Worm (Caenorhabditis elegans): ENCODE results near the gene pnp-1.
A peak's percentile ranks its signal among the peaks of the same experiment; 100 is the strongest.

The pnp-1 gene

ce11 chrIV:262460-262859 is 35.6 kb downstream of the pnp-1 start:
- TF ChIP-seq nhr-76 (tag; optimal IDR thresholded peaks at IDR 0.05): no peak
- TF ChIP-seq nhr-42 (GFP tag; IDR thresholded peaks at IDR 0.05): no peak
- no peak for TF ChIP-seq nhr-111 (GFP tag; optimal IDR thresholded peaks at IDR 0.05)
- no peak for TF ChIP-seq nhr-25 (tag; optimal IDR thresholded peaks at IDR 0.05; ENCODE audit: borderline replicate concordance, insufficient read depth)
- no peak for TF ChIP-seq D1046.2 (GFP tag; IDR thresholded peaks at IDR 0.05)
- TF ChIP-seq dve-1 (tag; optimal IDR thresholded peaks at IDR 0.05; ENCODE audit: insufficient read depth): no peak
- no peak for TF ChIP-seq lsy-2 (tag; optimal IDR thresholded peaks at IDR 0.05)
- TF ChIP-seq hif-1 (tag; optimal IDR thresholded peaks at IDR 0.05): no peak
- no peak for TF ChIP-seq daf-8 (GFP tag; IDR thresholded peaks at IDR 0.05)
- TF ChIP-seq cey-2 (tag; optimal IDR thresholded peaks at IDR 0.05; ENCODE audit: borderline replicate concordance, insufficient read depth): no peak
- no peak for TF ChIP-seq zfp-2 (tag; optimal IDR thresholded peaks at IDR 0.05)
- no peak for TF ChIP-seq ZK337.2 (GFP tag; IDR thresholded peaks at IDR 0.05)
- TF ChIP-seq hlh-11 (tag; optimal IDR thresholded peaks at IDR 0.05): no peak
- no peak for TF ChIP-seq dmd-6 (GFP tag; IDR thresholded peaks at IDR 0.05)
- TF ChIP-seq dpl-1 (GFP tag; optimal IDR thresholded peaks at IDR 0.05): no peak
- no peak for TF ChIP-seq zag-1 (tag; optimal IDR thresholded peaks at IDR 0.05)
- TF ChIP-seq fkh-10 (GFP tag; optimal IDR thresholded peaks at IDR 0.05): no peak

ce11 chrIV:261607-262006 is 36.5 kb downstream of the pnp-1 start, which contains the start of gene pqbp-1.1:
TSS of gene pqbp-1.1 (minus strand) at chrIV:261683.
- peak in 1 of 2 experiments; percentile 76 for TF ChIP-seq lsy-2 (tag; optimal IDR thresholded peaks at IDR 0.05)
- no peak for TF ChIP-seq ztf-11 (tag; optimal IDR thresholded peaks at IDR 0.05)
- TF ChIP-seq hlh-11 (tag; optimal IDR thresholded peaks at IDR 0.05): no peak
- TF ChIP-seq nhr-28 (tag; optimal IDR thresholded peaks at IDR 0.05): peak; percentile 36
- TF ChIP-seq hmg-1.1 (GFP tag; IDR thresholded peaks at IDR 0.05): 0 out of 2 replicates have a peak, but pooled peaks have one; percentile 26
- TF ChIP-seq dmd-6 (GFP tag; IDR thresholded peaks at IDR 0.05): no peak
- no peak for TF ChIP-seq rbr-2 (tag; optimal IDR thresholded peaks at IDR 0.05)
- TF ChIP-seq mep-1 (tag; optimal IDR thresholded peaks at IDR 0.05): peak; percentile 79
- peak; percentile 90 for TF ChIP-seq dpl-1 (GFP tag; optimal IDR thresholded peaks at IDR 0.05)
- TF ChIP-seq fos-1 (tag; optimal IDR thresholded peaks at IDR 0.05): no peak
- no peak for TF ChIP-seq lin-13 (GFP tag; optimal IDR thresholded peaks at IDR 0.05)
- TF ChIP-seq php-3 (GFP tag; IDR thresholded peaks at IDR 0.05): no peak
- no peak for TF ChIP-seq lin-1 (GFP tag; IDR thresholded peaks at IDR 0.05)
- no peak for TF ChIP-seq hif-1 (tag; optimal IDR thresholded peaks at IDR 0.05)
- no peak for TF ChIP-seq pha-4 (GFP tag; IDR thresholded peaks at IDR 0.05)
- TF ChIP-seq pha-4 (tag; optimal IDR thresholded peaks at IDR 0.05): no peak
- TF ChIP-seq D1046.2 (GFP tag; IDR thresholded peaks at IDR 0.05): no peak
- TF ChIP-seq Y5F2A.4 (GFP tag; optimal IDR thresholded peaks at IDR 0.05): no peak
- no peak for TF ChIP-seq mdt-29 (GFP tag; IDR thresholded peaks at IDR 0.05)
- TF ChIP-seq nhr-102 (tag; optimal IDR thresholded peaks at IDR 0.05): no peak
- no peak for TF ChIP-seq madf-5 (GFP tag; IDR thresholded peaks at IDR 0.05)
- no peak for TF ChIP-seq nhr-48 (tag; optimal IDR thresholded peaks at IDR 0.05)
- peak; percentile 13 for TF ChIP-seq fkh-10 (GFP tag; optimal IDR thresholded peaks at IDR 0.05)
- no peak for TF ChIP-seq unc-39 (tag; optimal IDR thresholded peaks at IDR 0.05)
- no peak for TF ChIP-seq F10B5.3 (tag; optimal IDR thresholded peaks at IDR 0.05)
- TF ChIP-seq dve-1 (tag; optimal IDR thresholded peaks at IDR 0.05; ENCODE audit: insufficient read depth): peak; percentile 50
- peak; percentile 94 for TF ChIP-seq lin-38 (GFP tag; IDR thresholded peaks at IDR 0.05)
- no peak for TF ChIP-seq F49E8.2 (tag; optimal IDR thresholded peaks at IDR 0.05; ENCODE audit: borderline replicate concordance)
- no peak for TF ChIP-seq zip-11 (GFP tag; IDR thresholded peaks at IDR 0.05)
- peak; percentile 49 for TF ChIP-seq mes-2 (tag; optimal IDR thresholded peaks at IDR 0.05; ENCODE audit: poor library complexity, severe bottlenecking)
- TF ChIP-seq nhr-25 (tag; optimal IDR thresholded peaks at IDR 0.05; ENCODE audit: borderline replicate concordance, insufficient read depth): peak; percentile 5
- TF ChIP-seq ces-1 (GFP tag; optimal IDR thresholded peaks at IDR 0.05): peak; percentile 61
- no peak for TF ChIP-seq egl-27 (tag; optimal IDR thresholded peaks at IDR 0.05)
- peak; percentile 47 for TF ChIP-seq hlh-30 (tag; optimal IDR thresholded peaks at IDR 0.05; ENCODE audit: insufficient read depth)
